Worm (Caenorhabditis elegans) whole organism, L3 larva: Measurements from ENCODE around the gene T21B4.15.

Experiments
- ZK546.5 ChIP-seq: sonication (generic microtip); optimal IDR thresholded peaks from 2 replicates; lab custom pipeline; 2017; ENCODE audit warnings: missing biosample characterization, missing genetic modification characterization
- ceh-9 ChIP-seq: sonication (generic microtip); optimal IDR thresholded peaks from 2 replicates; lab custom pipeline; 2018; ENCODE audit warnings: missing biosample characterization, missing genetic modification characterization
- elt-1 ChIP-seq: fragments of 150-350 bp; optimal IDR thresholded peaks from 2 replicates; lab custom pipeline; 2014; ENCODE audit warnings: missing biosample characterization, missing genetic modification characterization
- lin-15B ChIP-seq: fragments of 150-350 bp; optimal IDR thresholded peaks from 2 replicates; lab custom pipeline; 2014; ENCODE audit warnings: missing biosample characterization, missing genetic modification characterization
- mdl-1 ChIP-seq: fragments of 150-350 bp; optimal IDR thresholded peaks from 2 replicates; lab custom pipeline; 2014; ENCODE audit warnings: missing biosample characterization, missing genetic modification characterization
- nhr-25 ChIP-seq: sonication (generic microtip); optimal IDR thresholded peaks from 2 replicates; lab custom pipeline; 2017; ENCODE audit warnings: missing biosample characterization, missing genetic modification characterization
- sea-2 ChIP-seq: fragments of 150-350 bp; sonication (generic microtip); optimal IDR thresholded peaks from 4 replicates; lab custom pipeline; 2014; ENCODE audit warnings: missing biosample characterization, missing genetic modification reagents, missing genetic modification characterization

DNA sequence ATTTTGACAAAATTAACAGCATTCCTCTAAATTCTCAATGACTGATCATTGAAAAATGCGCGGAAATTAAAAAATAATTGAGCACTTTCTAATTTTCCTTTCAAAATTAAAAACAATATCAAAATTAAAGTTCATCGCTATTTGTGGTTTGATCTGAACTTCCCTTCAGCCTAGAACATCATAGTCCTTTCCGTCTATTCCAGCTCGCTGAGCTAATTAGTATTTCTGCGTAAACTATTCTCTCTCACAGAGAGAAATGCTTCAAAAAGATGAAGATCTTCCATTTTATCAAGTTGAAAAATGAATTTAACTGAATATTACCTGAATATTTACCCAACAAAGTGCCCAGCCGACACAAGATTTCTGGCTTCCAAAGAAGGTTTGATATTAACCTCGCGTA, 17.0 kb downstream of the T21B4.15 start, which contains the start of gene srh-68:
- TF ChIP-seq ZK546.5 (tag; lab: Kevin White, UChicago): no peak
- no peak for TF ChIP-seq mdl-1 (tag; lab: Kevin White, UChicago)
- TF ChIP-seq nhr-25 (tag; lab: Kevin White, UChicago): no peak
- no peak for TF ChIP-seq ceh-9 (tag; lab: Kevin White, UChicago)
- TF ChIP-seq elt-1: no peak
- no peak for TF ChIP-seq lin-15B (tag; lab: Kevin White, UChicago)
- no peak for TF ChIP-seq sea-2 (GFP tag; lab: Kevin White, UChicago)
